Worm (Caenorhabditis elegans) whole organism, mixed stage, embryonic: Measurements from ENCODE around the gene sri-47.

Source experiments
- elt-1 ChIP-seq: sonication (generic microtip); optimal IDR thresholded peaks from 2 replicates; lab custom pipeline; 2017; ENCODE audit warnings: missing genetic modification characterization, mild to moderate bottlenecking, missing compliant biosample characterization, antibody characterized with exemption, moderate library complexity, borderline replicate concordance; ENCODE audit not compliant: insufficient read depth
- nhr-12 ChIP-seq: fragments of 150-350 bp; optimal IDR thresholded peaks from 2 replicates; lab custom pipeline; 2014; ENCODE audit warnings: missing biosample characterization, missing genetic modification characterization
- pha-4 ChIP-seq: fragments of 150-350 bp; optimal IDR thresholded peaks from 2 replicates; lab custom pipeline; 2018; ENCODE audit warnings: missing biosample characterization, missing genetic modification reagents, missing genetic modification characterization
- unc-39 ChIP-seq: fragments of 150-350 bp; optimal IDR thresholded peaks from 2 replicates; lab custom pipeline; 2014; ENCODE audit warnings: missing biosample characterization, missing genetic modification characterization
- unc-62 ChIP-seq: fragments of 150-350 bp; optimal IDR thresholded peaks from 2 replicates; lab custom pipeline; 2014; ENCODE audit warnings: missing biosample characterization, missing genetic modification reagents, missing genetic modification characterization

- TF ChIP-seq pha-4 (tag; lab: Kevin White, UChicago) (no peak), nhr-12 (tag; lab: Kevin White, UChicago) (no peak), unc-62 (GFP tag; lab: Kevin White, UChicago) (no peak), elt-1 (tag; lab: Kevin White, UChicago) (no peak), unc-39 (tag; lab: Kevin White, UChicago) (no peak)
Measured at ce11 chrII:2638062-2638461, 18.6 kb upstream of the sri-47 start, which contains the start of gene F22E5.9.
